Worm (Caenorhabditis elegans) whole organism, dauer: ENCODE measurements around the gene W05B10.3.

Experiments
- unc-62 ChIP-seq: sonication (generic microtip); optimal IDR thresholded peaks from 2 replicates; lab custom pipeline; 2017; ENCODE audit warnings: missing biosample characterization, missing genetic modification reagents, missing genetic modification characterization

W05B10.3 gene

ce11 chrV:12661619-12662018, at the start of gene W05B10.3:
W05B10.3 (minus strand) TSS chrV:12661719.
- TF ChIP-seq unc-62 (GFP tag; lab: Kevin White, UChicago), result no peak

- TF ChIP-seq unc-62 (GFP tag; lab: Kevin White, UChicago), result no peak
These were observed 46.8 kb upstream of the W05B10.3 start, which contains the start of gene R11D1.2 for ce11 chrV:12708305-12708704. R11D1.2 (plus strand) TSS chrV:12708605.

ce11 chrV:12706511-12706910, 45.0 kb upstream of the W05B10.3 start:
- no peak for TF ChIP-seq unc-62 (GFP tag; lab: Kevin White, UChicago)

- no peak for TF ChIP-seq unc-62 (GFP tag; lab: Kevin White, UChicago)
These were observed 42.6 kb upstream of the W05B10.3 start, which contains the start of gene R11D1.1 for ce11 chrV:12704077-12704476. R11D1.1 (plus strand) TSS chrV:12704377.

ce11 chrV:12701613-12702012, 40.1 kb upstream of the W05B10.3 start:
- TF ChIP-seq unc-62 (GFP tag; lab: Kevin White, UChicago), result no peak

- TF ChIP-seq unc-62 (GFP tag; lab: Kevin White, UChicago), result no peak
These were observed 35.9 kb upstream of the W05B10.3 start, which contains the start of gene istr-1 for ce11 chrV:12697364-12697901. istr-1 (plus strand) TSS chrV:12697858.

- no peak for TF ChIP-seq unc-62 (GFP tag; lab: Kevin White, UChicago)
These were observed 35.3 kb upstream of the W05B10.3 start for ce11 chrV:12696790-12697189.

ce11 chrV:12695968-12696367, 34.4 kb upstream of the W05B10.3 start, which contains the start of gene K10C8.4:
K10C8.4 (plus strand) TSS chrV:12696268.
- TF ChIP-seq unc-62 (GFP tag; lab: Kevin White, UChicago), result no peak

ce11 chrV:12695155-12695554, 33.6 kb upstream of the W05B10.3 start, which contains the start of gene parn-1:
parn-1 (minus strand) TSS chrV:12695255.
- no peak for TF ChIP-seq unc-62 (GFP tag; lab: Kevin White, UChicago)

ce11 chrV:12683205-12683604, 21.7 kb upstream of the W05B10.3 start:
- TF ChIP-seq unc-62 (GFP tag; lab: Kevin White, UChicago), result no peak

ce11 chrV:12679807-12680206, 18.3 kb upstream of the W05B10.3 start, which contains the start of gene frpr-15:
frpr-15 (plus strand) TSS chrV:12680107.
- no peak for TF ChIP-seq unc-62 (GFP tag; lab: Kevin White, UChicago)

ce11 chrV:12679292-12679691, 17.8 kb upstream of the W05B10.3 start:
- TF ChIP-seq unc-62 (GFP tag; lab: Kevin White, UChicago), result no peak

- no peak for TF ChIP-seq unc-62 (GFP tag; lab: Kevin White, UChicago)
These were observed 14.8 kb upstream of the W05B10.3 start for ce11 chrV:12676299-12676698.

- TF ChIP-seq unc-62 (GFP tag; lab: Kevin White, UChicago), result no peak
These were observed 12.2 kb upstream of the W05B10.3 start for ce11 chrV:12673745-12674144.

- TF ChIP-seq unc-62 (GFP tag; lab: Kevin White, UChicago), result no peak
These were observed 9.1 kb upstream of the W05B10.3 start, which contains the start of gene srx-116 for ce11 chrV:12670607-12671006. srx-116 (plus strand) TSS chrV:12670907.

- TF ChIP-seq unc-62 (GFP tag; lab: Kevin White, UChicago), result no peak
These were observed 6.4 kb upstream of the W05B10.3 start, which contains the start of gene W05B10.4 for ce11 chrV:12667926-12668325. W05B10.4 (plus strand) TSS chrV:12668226.

- no peak for TF ChIP-seq unc-62 (GFP tag; lab: Kevin White, UChicago)
These were observed 5.9 kb upstream of the W05B10.3 start for ce11 chrV:12667397-12667796.
